Fruit fly (Drosophila melanogaster): ENCODE results near the gene Wnt10.
A peak's percentile ranks its signal among the peaks of the same experiment; 100 is the strongest.

Gene Wnt10

dm6 chr2L:7424907-7425689, 61.9 kb downstream of the Wnt10 start (continued):
- no peak for TF ChIP-seq Vsx1 (GFP tag; optimal IDR thresholded peaks at IDR 0.05)
- peak; percentile 38 for TF ChIP-seq NfI (GFP tag; optimal IDR thresholded peaks at IDR 0.05)
- TF ChIP-seq CG6175 (GFP tag; IDR thresholded peaks at IDR 0.05): 0 out of 3 replicates have a peak, but pooled peaks have one; percentile 50
- TF ChIP-seq wor (GFP tag; IDR thresholded peaks at IDR 0.05): no peak
- TF ChIP-seq tx (GFP tag; optimal IDR thresholded peaks at IDR 0.05): peak; percentile 65
- no peak for TF ChIP-seq peb (GFP tag; IDR thresholded peaks at IDR 0.05)
- TF ChIP-seq fd3F (GFP tag; optimal IDR thresholded peaks at IDR 0.05): peak; percentile 51
- peak; percentile 51 for TF ChIP-seq CG18619 (GFP tag; optimal IDR thresholded peaks at IDR 0.05)
- TF ChIP-seq sima (GFP tag; optimal IDR thresholded peaks at IDR 0.05): no peak
- no peak for TF ChIP-seq nmo (GFP tag; optimal IDR thresholded peaks at IDR 0.05)
- TF ChIP-seq Ada2b (GFP tag; IDR thresholded peaks at IDR 0.05): peak; percentile 70
- 0 out of 3 replicates have a peak, but pooled peaks have one; percentile 29 for TF ChIP-seq CG34224 (GFP tag; IDR thresholded peaks at IDR 0.05; ENCODE audit: partially characterized antibody)
- TF ChIP-seq CG12391 (tag; optimal IDR thresholded peaks at IDR 0.05): no peak
- TF ChIP-seq run (tag; optimal IDR thresholded peaks at IDR 0.05): no peak
- 0 out of 2 replicates have a peak, but pooled peaks have one; percentile 28 for TF ChIP-seq CG10959 (GFP tag; IDR thresholded peaks at IDR 0.05)
- TF ChIP-seq CG2120 (GFP tag; optimal IDR thresholded peaks at IDR 0.05): peak; percentile 96
- no peak for TF ChIP-seq sna (GFP tag; IDR thresholded peaks at IDR 0.05; ENCODE audit: partially characterized antibody)
- TF ChIP-seq crc (GFP tag; optimal IDR thresholded peaks at IDR 0.05): peak; percentile 41
- no peak for TF ChIP-seq Deaf1 (tag; optimal IDR thresholded peaks at IDR 0.05)
- no peak for TF ChIP-seq Sox100B (GFP tag; optimal IDR thresholded peaks at IDR 0.05)
- TF ChIP-seq vnd (GFP tag; IDR thresholded peaks at IDR 0.05; ENCODE audit: partially characterized antibody): no peak
- 0 out of 3 replicates have a peak, but pooled peaks have one; percentile 21 for TF ChIP-seq CG11695 (GFP tag; IDR thresholded peaks at IDR 0.05)
- no peak for TF ChIP-seq CG16813 (GFP tag; IDR thresholded peaks at IDR 0.05; ENCODE audit: partially characterized antibody)
- peak; percentile 81 for TF ChIP-seq Ets65A (GFP tag)
- no peak for TF ChIP-seq Poxn (GFP tag; IDR thresholded peaks at IDR 0.05)
- 0 out of 2 replicates have a peak, but pooled peaks have one; percentile 42 for TF ChIP-seq CG7372 (GFP tag; IDR thresholded peaks at IDR 0.05)
- peak; percentile 98 for TF ChIP-seq Med (GFP tag)
- TF ChIP-seq oc (tag; optimal IDR thresholded peaks at IDR 0.05): no peak
- TF ChIP-seq Antp (GFP tag; optimal IDR thresholded peaks at IDR 0.05): peak; percentile 71
- peak; percentile 9 for TF ChIP-seq YL-1 (GFP tag; optimal IDR thresholded peaks at IDR 0.05)
- no peak for TF ChIP-seq gsb-n (tag; optimal IDR thresholded peaks at IDR 0.05)
- peak; percentile 94 for TF ChIP-seq CG9932 (GFP tag; IDR thresholded peaks at IDR 0.05)
- TF ChIP-seq Hand (GFP tag; optimal IDR thresholded peaks at IDR 0.05): peak; percentile 54
- TF ChIP-seq Xbp1 (GFP tag; optimal IDR thresholded peaks at IDR 0.05): peak; percentile 43
- TF ChIP-seq Hr78 (GFP tag; optimal IDR thresholded peaks at IDR 0.05): peak in 1 of 2 experiments; percentile 31
- no peak for TF ChIP-seq ci (GFP tag; IDR thresholded peaks at IDR 0.05)
- peak; percentile 38 for TF ChIP-seq CG15011 (GFP tag; optimal IDR thresholded peaks at IDR 0.05)
- TF ChIP-seq caup (GFP tag; optimal IDR thresholded peaks at IDR 0.05; ENCODE audit: severe bottlenecking): peak; percentile 75
- peak; percentile 51 for TF ChIP-seq sisA (GFP tag; IDR thresholded peaks at IDR 0.05)
- no peak for TF ChIP-seq Mrtf (GFP tag; IDR thresholded peaks at IDR 0.05)
- 0 out of 2 replicates have a peak, but pooled peaks have one; percentile 34 for TF ChIP-seq CG17328 (GFP tag; IDR thresholded peaks at IDR 0.05)
- TF ChIP-seq CG18599 (GFP tag; optimal IDR thresholded peaks at IDR 0.05): peak; percentile 87
- no peak for TF ChIP-seq CG33213 (GFP tag; optimal IDR thresholded peaks at IDR 0.05)
- TF ChIP-seq CG15269 (tag; optimal IDR thresholded peaks at IDR 0.05): peak; percentile 41
- peak; percentile 35 for TF ChIP-seq disco-r (GFP tag; optimal IDR thresholded peaks at IDR 0.05)
- peak; percentile 50 for TF ChIP-seq Dad (GFP tag; optimal IDR thresholded peaks at IDR 0.05)
- peak; percentile 26 for TF ChIP-seq nau (GFP tag; optimal IDR thresholded peaks at IDR 0.05)
- peak; percentile 81 for TF ChIP-seq lmd (GFP tag; IDR thresholded peaks at IDR 0.05)
